Fruit fly (Drosophila melanogaster): Measurements from ENCODE around the gene Sgs3.

Sgs3 gene

dm6 chr3L:11492457-11492856, 19.6 kb upstream of the Sgs3 start (continued):
- TF ChIP-seq CG5953 (GFP tag; IDR thresholded peaks at IDR 0.05) (0 out of 2 replicates have a peak, but pooled peaks have one; percentile 38), Trl (optimal IDR thresholded peaks at IDR 0.05) (peak; percentile 4 to 19), Trl (GFP tag; optimal IDR thresholded peaks at IDR 0.05) (no peak), CG7745 (tag; optimal IDR thresholded peaks at IDR 0.05) (peak; percentile 93), CG3847 (GFP tag; IDR thresholded peaks at IDR 0.05) (0 out of 2 replicates have a peak, but pooled peaks have one; percentile 21), Side (GFP tag; optimal IDR thresholded peaks at IDR 0.05) (no peak), abd-A (tag; optimal IDR thresholded peaks at IDR 0.05) (peak; percentile 27), repo (GFP tag; optimal IDR thresholded peaks at IDR 0.05) (peak; percentile 9), CG18599 (GFP tag; optimal IDR thresholded peaks at IDR 0.05) (peak; percentile 1), p53 (GFP tag; optimal IDR thresholded peaks at IDR 0.05) (peak; percentile 13), z (GFP tag; IDR thresholded peaks at IDR 0.05) (0 out of 3 replicates have a peak, but pooled peaks have one; percentile 49), Dip2 (GFP tag; IDR thresholded peaks at IDR 0.05) (no peak), CG14667 (GFP tag; IDR thresholded peaks at IDR 0.05) (no peak), CG17328 (GFP tag; IDR thresholded peaks at IDR 0.05) (0 out of 2 replicates have a peak, but pooled peaks have one; percentile 11), tx (GFP tag; optimal IDR thresholded peaks at IDR 0.05) (peak; percentile 34), pros (GFP tag; optimal IDR thresholded peaks at IDR 0.05) (peak; percentile 38), al (GFP tag; IDR thresholded peaks at IDR 0.05) (0 out of 2 replicates have a peak, but pooled peaks have one; percentile 15), CG6689 (GFP tag; IDR thresholded peaks at IDR 0.05) (no peak), sc (optimal IDR thresholded peaks at IDR 0.05) (no peak), sc (GFP tag; optimal IDR thresholded peaks at IDR 0.05) (no peak), CG11398 (GFP tag; optimal IDR thresholded peaks at IDR 0.05) (peak; percentile 27)

dm6 chr3L:11493090-11493807, 18.8 kb upstream of the Sgs3 start:
- TF ChIP-seq psq (GFP tag; optimal IDR thresholded peaks at IDR 0.05) (no peak), trem (tag; optimal IDR thresholded peaks at IDR 0.05) (no peak), dysf (GFP tag; IDR thresholded peaks at IDR 0.05) (0 out of 3 replicates have a peak, but pooled peaks have one; percentile 14), CG15269 (tag; optimal IDR thresholded peaks at IDR 0.05) (peak; percentile 24), CG11723 (GFP tag; optimal IDR thresholded peaks at IDR 0.05) (peak; percentile 50), Asciz (GFP tag; optimal IDR thresholded peaks at IDR 0.05) (peak; percentile 23), pzg (GFP tag; optimal IDR thresholded peaks at IDR 0.05) (peak; percentile 1), CG6272 (GFP tag; IDR thresholded peaks at IDR 0.05) (no peak), abd-A (tag; optimal IDR thresholded peaks at IDR 0.05) (peak; percentile 78), CG42726 (GFP tag; IDR thresholded peaks at IDR 0.05; ENCODE audit: partially characterized antibody) (peak; percentile 30; the same call in 1 of the 2 replicates), CoRest (tag; optimal IDR thresholded peaks at IDR 0.05) (no peak), Nf-YC (tag; optimal IDR thresholded peaks at IDR 0.05) (peak; percentile 40), CG13894 (tag; optimal IDR thresholded peaks at IDR 0.05) (peak; percentile 62), Adf1 (GFP tag; IDR thresholded peaks at IDR 0.05) (peak; percentile 11; the same call in 1 of the 2 replicates), CG5180 (GFP tag; optimal IDR thresholded peaks at IDR 0.05) (peak; percentile 28), HLH3B (GFP tag; IDR thresholded peaks at IDR 0.05) (peak; percentile 11; the same call in 1 of the 2 replicates), sqz (GFP tag; optimal IDR thresholded peaks at IDR 0.05) (peak; percentile 30), Hmr (GFP tag; optimal IDR thresholded peaks at IDR 0.05) (peak; percentile 36), crp (GFP tag; optimal IDR thresholded peaks at IDR 0.05) (peak; percentile 30 to 90), CG7963 (GFP tag; IDR thresholded peaks at IDR 0.05; ENCODE audit: partially characterized antibody) (no peak), pros (GFP tag; optimal IDR thresholded peaks at IDR 0.05) (peak; percentile 51), Myb (GFP tag; optimal IDR thresholded peaks at IDR 0.05) (no peak), gsb (GFP tag; IDR thresholded peaks at IDR 0.05) (no peak), oc (tag; optimal IDR thresholded peaks at IDR 0.05) (no peak), vfl (GFP tag; optimal IDR thresholded peaks at IDR 0.05) (no peak), CTCF (GFP tag; optimal IDR thresholded peaks at IDR 0.05) (peak; percentile 6), gce (GFP tag; IDR thresholded peaks at IDR 0.05) (peak; percentile 60; the same call in 1 of the 3 replicates), CG10543 (GFP tag; optimal IDR thresholded peaks at IDR 0.05) (peak; percentile 34), kni (GFP tag; optimal IDR thresholded peaks at IDR 0.05) (peak; percentile 79), CG17385 (GFP tag; optimal IDR thresholded peaks at IDR 0.05) (peak; percentile 32), CG32772 (GFP tag; IDR thresholded peaks at IDR 0.05) (no peak)

All from whole organism, embryonic.